Fruit fly (Drosophila melanogaster): ENCODE results near the gene CG8097.

Gene CG8097

DNA sequence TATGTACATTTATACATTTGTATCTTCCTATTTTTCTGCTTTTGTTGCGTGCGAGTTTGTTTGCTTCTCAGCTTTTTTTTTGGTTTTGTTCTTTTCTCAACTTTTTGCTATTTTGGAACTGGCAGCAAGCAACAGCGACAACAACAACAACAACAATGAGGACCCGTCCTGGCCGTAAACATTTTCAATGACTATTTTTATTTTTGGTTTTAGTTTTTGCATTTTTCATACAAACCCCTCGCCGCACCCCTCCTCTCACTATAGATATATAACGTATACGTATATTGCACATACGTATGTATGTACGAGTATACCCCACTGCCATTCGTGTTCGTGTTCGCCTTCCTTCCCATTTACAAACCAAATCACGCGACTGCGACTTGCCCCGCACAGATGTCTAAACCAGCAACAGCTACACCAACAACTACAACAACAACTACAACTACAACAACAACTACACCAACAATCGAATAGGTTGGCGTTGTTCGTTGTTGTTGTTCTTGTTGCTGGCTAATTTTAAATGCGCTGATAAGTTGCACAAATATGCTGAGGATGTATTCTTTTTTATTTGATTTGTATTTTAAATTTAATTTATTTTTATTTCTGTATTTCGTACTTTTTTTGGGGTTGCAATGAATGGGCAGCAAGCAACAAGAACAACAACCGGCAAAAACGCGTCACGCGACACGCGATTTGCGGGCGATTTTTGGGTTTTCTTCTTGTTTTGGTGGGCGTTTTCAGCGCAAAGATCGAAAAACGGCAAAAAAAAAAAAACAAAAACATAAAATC is 37.7 kb downstream of the CG8097 start:
- TF ChIP-seq Dll (optimal IDR thresholded peaks at IDR 0.05) (no peak), CG8478 (optimal IDR thresholded peaks at IDR 0.05) (no peak), psq (optimal IDR thresholded peaks at IDR 0.05) (no peak), EcR (GFP tag; optimal IDR thresholded peaks at IDR 0.05) (no peak), pan (optimal IDR thresholded peaks at IDR 0.05) (no peak), usp (GFP tag; optimal IDR thresholded peaks at IDR 0.05) (no peak)

dm6 chrX:15622970-15623402 is 40.0 kb downstream of the CG8097 start:
- no peak for TF ChIP-seq EcR (GFP tag; optimal IDR thresholded peaks at IDR 0.05)
- no peak for TF ChIP-seq CG8478 (optimal IDR thresholded peaks at IDR 0.05)
- TF ChIP-seq usp (GFP tag; optimal IDR thresholded peaks at IDR 0.05): no peak
- TF ChIP-seq Dll (optimal IDR thresholded peaks at IDR 0.05): no peak
- TF ChIP-seq psq (optimal IDR thresholded peaks at IDR 0.05): no peak

DNA sequence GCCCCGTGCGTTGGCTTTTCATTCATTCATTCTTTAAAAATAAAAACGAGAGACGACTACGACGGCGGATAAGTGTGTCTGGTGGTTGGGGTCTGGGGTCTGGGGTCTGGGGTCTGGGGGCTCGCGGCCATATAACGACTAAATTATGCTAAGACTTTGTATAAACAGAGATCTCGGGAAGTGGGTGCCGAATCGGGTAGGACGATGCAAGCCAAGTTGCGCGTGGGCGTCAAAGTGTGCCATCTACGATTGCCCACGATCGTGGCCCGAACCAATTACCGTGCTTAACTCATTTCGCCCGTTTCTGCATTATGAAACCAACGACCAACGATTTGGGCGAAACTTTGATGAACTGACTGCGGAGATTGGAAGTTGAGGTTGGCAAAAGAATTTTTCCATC is 40.9 kb downstream of the CG8097 start:
- TF ChIP-seq CG8478 (optimal IDR thresholded peaks at IDR 0.05) (no peak), usp (GFP tag; optimal IDR thresholded peaks at IDR 0.05) (no peak), psq (optimal IDR thresholded peaks at IDR 0.05) (no peak), Dll (optimal IDR thresholded peaks at IDR 0.05) (no peak), pan (optimal IDR thresholded peaks at IDR 0.05) (no peak), EcR (GFP tag; optimal IDR thresholded peaks at IDR 0.05) (no peak)

- TF ChIP-seq pan (optimal IDR thresholded peaks at IDR 0.05) (no peak), EcR (GFP tag; optimal IDR thresholded peaks at IDR 0.05) (no peak), CG8478 (optimal IDR thresholded peaks at IDR 0.05) (no peak), Dll (optimal IDR thresholded peaks at IDR 0.05) (no peak), usp (GFP tag; optimal IDR thresholded peaks at IDR 0.05) (no peak), psq (optimal IDR thresholded peaks at IDR 0.05) (no peak)
These were observed 43.3 kb downstream of the CG8097 start for dm6 chrX:15626279-15626678.

DNA sequence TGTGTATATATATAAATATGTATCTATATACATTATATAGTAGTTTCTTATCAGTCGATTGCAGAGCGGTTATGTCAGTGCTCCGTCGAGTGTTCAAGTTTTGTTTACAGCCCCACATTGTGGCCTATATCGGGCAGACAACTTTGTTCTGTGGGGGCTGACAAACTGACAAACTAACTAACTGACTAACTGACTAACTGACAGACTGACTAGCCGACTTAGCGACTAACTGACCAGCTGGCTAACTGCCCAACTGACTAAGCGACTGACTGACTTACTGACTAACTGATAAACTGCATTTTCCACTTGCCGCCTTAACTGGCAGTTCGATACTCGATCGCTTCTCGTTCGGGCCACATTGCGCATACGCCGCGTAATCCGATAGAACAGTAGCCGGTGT is 47.0 kb downstream of the CG8097 start:
- TF ChIP-seq CG8478 (optimal IDR thresholded peaks at IDR 0.05) (no peak), psq (optimal IDR thresholded peaks at IDR 0.05) (no peak), EcR (GFP tag; optimal IDR thresholded peaks at IDR 0.05) (no peak), pan (optimal IDR thresholded peaks at IDR 0.05) (no peak), Dll (optimal IDR thresholded peaks at IDR 0.05) (no peak), usp (GFP tag; optimal IDR thresholded peaks at IDR 0.05) (no peak)

DNA sequence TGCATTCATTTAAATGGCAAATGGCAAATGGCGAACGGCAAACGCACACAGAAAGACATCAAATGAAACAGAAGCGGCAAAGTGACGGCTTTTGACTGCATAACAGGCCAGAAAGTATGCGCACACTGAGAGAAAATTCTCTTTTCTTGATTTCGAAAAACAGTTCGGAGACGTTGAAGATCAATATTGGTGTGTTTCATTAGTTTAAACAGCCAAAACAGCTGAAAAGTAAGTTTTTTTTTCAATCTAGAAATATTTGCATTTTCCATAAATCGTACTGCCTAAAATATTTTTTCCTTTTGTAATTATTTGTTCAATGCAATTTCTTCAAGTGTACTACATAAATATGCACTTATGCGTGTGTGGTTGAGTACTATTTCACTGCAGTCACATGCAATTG is 47.9 kb downstream of the CG8097 start:
- TF ChIP-seq pan (optimal IDR thresholded peaks at IDR 0.05): no peak
- TF ChIP-seq EcR (GFP tag; optimal IDR thresholded peaks at IDR 0.05): no peak
- TF ChIP-seq usp (GFP tag; optimal IDR thresholded peaks at IDR 0.05): no peak
- no peak for TF ChIP-seq Dll (optimal IDR thresholded peaks at IDR 0.05)
- no peak for TF ChIP-seq psq (optimal IDR thresholded peaks at IDR 0.05)
- TF ChIP-seq CG8478 (optimal IDR thresholded peaks at IDR 0.05): no peak

DNA sequence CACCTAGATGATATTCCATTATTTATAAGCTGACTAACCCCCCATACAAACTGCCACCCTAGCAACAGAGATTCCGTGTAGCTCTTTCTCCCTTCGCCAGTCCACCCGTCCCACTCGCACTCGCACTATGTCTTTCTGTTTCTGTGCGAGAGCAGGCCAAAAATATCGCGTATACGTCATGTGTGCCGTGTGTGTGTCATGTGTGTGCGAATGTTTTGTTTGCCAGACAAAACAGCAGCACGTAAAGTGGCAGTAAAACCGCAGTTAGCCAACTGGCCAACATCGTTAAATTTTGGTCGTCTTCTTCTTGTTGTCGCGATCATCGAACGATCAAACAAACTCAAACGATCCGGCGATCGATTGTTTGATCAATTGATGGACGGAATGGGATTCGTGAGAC is 48.5 kb downstream of the CG8097 start:
- TF ChIP-seq Dll (optimal IDR thresholded peaks at IDR 0.05) (no peak), EcR (GFP tag; optimal IDR thresholded peaks at IDR 0.05) (no peak), psq (optimal IDR thresholded peaks at IDR 0.05) (no peak), pan (optimal IDR thresholded peaks at IDR 0.05) (no peak), usp (GFP tag; optimal IDR thresholded peaks at IDR 0.05) (no peak), CG8478 (optimal IDR thresholded peaks at IDR 0.05) (no peak)

DNA sequence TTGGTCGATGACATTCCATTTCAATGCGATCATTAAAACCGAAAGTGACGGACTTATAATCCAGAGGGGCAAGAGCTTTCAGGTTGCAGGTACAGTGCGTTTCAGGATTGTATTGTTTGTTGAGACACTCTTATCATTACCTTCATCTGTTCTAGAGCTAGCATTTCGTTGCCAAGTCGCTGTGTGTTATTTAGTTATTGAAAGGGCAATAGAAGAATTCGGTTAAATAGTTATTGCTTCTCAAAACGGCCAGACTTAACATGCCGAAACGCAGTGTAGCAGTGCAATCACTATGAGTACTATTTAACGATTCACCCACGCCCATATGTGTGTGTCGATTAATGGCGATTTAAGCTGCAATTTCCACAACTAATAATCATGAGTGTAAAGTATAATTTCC is 49.7 kb downstream of the CG8097 start:
- TF ChIP-seq EcR (GFP tag; optimal IDR thresholded peaks at IDR 0.05) (no peak), psq (optimal IDR thresholded peaks at IDR 0.05) (no peak), CG8478 (optimal IDR thresholded peaks at IDR 0.05) (no peak), usp (GFP tag; optimal IDR thresholded peaks at IDR 0.05) (no peak), Dll (optimal IDR thresholded peaks at IDR 0.05) (no peak), pan (optimal IDR thresholded peaks at IDR 0.05) (no peak)

DNA sequence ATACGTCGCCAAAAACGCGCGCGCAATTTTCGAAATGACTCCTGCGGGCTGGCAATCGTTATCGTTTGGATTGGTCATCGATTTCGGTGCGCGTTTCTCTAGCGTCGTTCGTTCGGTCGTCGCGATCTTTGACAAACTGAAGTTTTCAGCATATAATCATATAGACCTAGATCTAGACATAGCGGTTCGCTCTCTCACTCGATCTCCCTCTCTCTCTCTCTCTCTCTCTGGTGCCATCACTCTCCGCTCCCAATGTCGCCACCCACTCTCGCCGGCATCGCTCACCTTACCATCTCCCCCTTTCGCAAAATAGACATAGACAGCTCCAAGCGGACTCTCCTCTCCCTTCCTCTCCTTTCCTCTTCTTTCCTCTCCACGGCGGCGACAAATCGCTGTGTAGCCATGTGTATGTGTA is 50.4 kb downstream of the CG8097 start, which contains the start of gene sog:
sog (minus strand) TSS at position 122 of the 415 bp plus-strand sequence.
- TF ChIP-seq Dll (optimal IDR thresholded peaks at IDR 0.05): no peak
- TF ChIP-seq psq (optimal IDR thresholded peaks at IDR 0.05): no peak
